Fruit fly (Drosophila melanogaster): Measurements from ENCODE around the gene CG32450.

DNA sequence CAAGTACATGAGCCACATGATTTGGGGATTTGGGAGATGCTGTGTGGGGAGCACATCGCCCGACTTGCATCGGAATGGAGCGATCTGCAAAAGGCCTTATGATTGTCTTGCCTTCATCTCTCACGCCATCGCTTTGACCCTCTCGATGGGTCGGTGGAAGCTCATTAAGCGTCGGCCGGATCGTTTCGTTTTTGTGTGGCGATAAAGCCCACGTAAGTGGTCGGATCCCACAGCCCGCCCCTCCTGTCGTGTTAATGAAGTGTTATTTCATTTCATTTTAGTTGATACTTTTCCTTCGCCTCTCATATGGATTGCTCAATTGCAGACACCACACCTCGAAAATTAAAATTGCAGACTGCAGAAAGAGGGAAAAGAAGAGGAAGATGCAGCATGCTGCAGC lies 47.2 kb downstream of the CG32450 start:
- TF ChIP-seq CG8478 (optimal IDR thresholded peaks at IDR 0.05), result no peak
- TF ChIP-seq Dll (optimal IDR thresholded peaks at IDR 0.05), result no peak
- no peak for TF ChIP-seq psq (optimal IDR thresholded peaks at IDR 0.05)
- no peak for TF ChIP-seq usp (GFP tag; optimal IDR thresholded peaks at IDR 0.05)

All from whole organism.